Worm (Caenorhabditis elegans): ENCODE results near the gene F34H10.3.

The F34H10.3 gene

DNA sequence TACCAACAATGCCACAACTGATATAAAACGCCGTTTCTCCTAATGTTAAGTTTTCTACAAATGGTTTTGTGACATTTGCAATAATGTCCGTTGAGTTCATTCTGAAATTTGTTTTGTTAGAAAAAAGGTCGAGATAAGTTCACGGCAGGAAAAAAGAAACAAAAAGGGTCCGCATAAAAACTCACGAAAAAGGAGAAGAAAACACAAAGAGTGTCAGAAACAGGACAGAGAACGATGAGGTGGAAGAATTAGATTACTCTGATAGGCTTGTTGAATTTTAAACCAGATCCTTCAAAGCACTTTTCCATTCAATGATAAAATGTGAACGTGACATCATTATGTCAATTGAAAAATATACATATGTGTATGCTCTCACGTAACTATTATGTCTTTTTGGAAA is 18.2 kb upstream of the F34H10.3 start, which contains the start of gene aex-2:
Gene aex-2, minus strand, starts transcription at position 101 of the 400 bp plus-strand sequence.
- TF ChIP-seq ceh-82 (tag; optimal IDR thresholded peaks at IDR 0.05) (no peak), sma-3 (GFP tag; optimal IDR thresholded peaks at IDR 0.05) (no peak), ZK546.5 (tag; optimal IDR thresholded peaks at IDR 0.05) (no peak), alr-1 (tag; optimal IDR thresholded peaks at IDR 0.05) (no peak), peb-1 (tag; optimal IDR thresholded peaks at IDR 0.05) (no peak), mdl-1 (tag; optimal IDR thresholded peaks at IDR 0.05) (no peak), ceh-16 (tag; optimal IDR thresholded peaks at IDR 0.05) (no peak), egl-27 (tag; optimal IDR thresholded peaks at IDR 0.05) (no peak), lsy-2 (tag; optimal IDR thresholded peaks at IDR 0.05) (no peak), nhr-10 (tag; optimal IDR thresholded peaks at IDR 0.05) (no peak), skn-1 (tag; optimal IDR thresholded peaks at IDR 0.05) (no peak), R02D3.7 (tag; optimal IDR thresholded peaks at IDR 0.05) (no peak), ztf-4 (tag; optimal IDR thresholded peaks at IDR 0.05) (no peak), sma-9 (GFP tag; optimal IDR thresholded peaks at IDR 0.05) (no peak), sma-9 (tag; optimal IDR thresholded peaks at IDR 0.05) (no peak), elt-3 (tag; optimal IDR thresholded peaks at IDR 0.05) (no peak), nhr-12 (tag; optimal IDR thresholded peaks at IDR 0.05) (no peak)

DNA sequence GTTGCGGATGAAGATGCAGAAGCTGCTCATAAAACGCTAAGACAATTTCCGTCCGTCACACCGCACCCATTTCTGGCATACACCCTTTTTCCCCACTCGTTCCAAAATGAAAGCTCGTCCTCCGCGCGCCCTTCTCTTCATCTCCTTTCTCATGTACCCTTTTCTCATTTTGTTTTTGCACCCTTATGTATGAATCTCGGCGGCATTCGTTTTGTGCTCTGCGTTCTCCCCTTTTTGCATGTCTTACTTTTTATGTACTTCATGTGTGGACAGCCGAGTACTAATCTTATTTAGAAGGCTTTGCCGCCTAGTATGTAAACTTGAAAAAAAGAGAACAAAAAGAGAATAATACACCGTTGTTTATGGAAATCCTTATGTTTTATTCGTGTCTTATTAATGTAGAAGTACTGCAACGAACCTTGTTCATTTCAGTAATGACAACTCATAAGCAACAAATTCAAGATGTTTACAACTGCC is 13.3 kb upstream of the F34H10.3 start, which contains the start of gene F34H10.4:
Gene F34H10.4, plus strand, starts transcription at position 427 of the 477 bp plus-strand sequence.
- TF ChIP-seq zag-1 (tag; optimal IDR thresholded peaks at IDR 0.05): no peak
- no peak for TF ChIP-seq nhr-21 (tag; optimal IDR thresholded peaks at IDR 0.05)
- TF ChIP-seq lin-13 (GFP tag; optimal IDR thresholded peaks at IDR 0.05): no peak
- no peak for TF ChIP-seq ztf-4 (tag; optimal IDR thresholded peaks at IDR 0.05)
- no peak for TF ChIP-seq blmp-1 (tag; optimal IDR thresholded peaks at IDR 0.05; ENCODE audit: insufficient read depth)
- TF ChIP-seq unc-55 (GFP tag; optimal IDR thresholded peaks at IDR 0.05): no peak
- TF ChIP-seq egl-27 (tag; optimal IDR thresholded peaks at IDR 0.05): no peak
- no peak for TF ChIP-seq lsy-2 (tag; optimal IDR thresholded peaks at IDR 0.05)
- TF ChIP-seq nhr-129 (tag; optimal IDR thresholded peaks at IDR 0.05): no peak
- TF ChIP-seq gmeb-1 (tag; optimal IDR thresholded peaks at IDR 0.05): no peak
- no peak for TF ChIP-seq lin-11 (tag; optimal IDR thresholded peaks at IDR 0.05)
- TF ChIP-seq elt-1 (tag; optimal IDR thresholded peaks at IDR 0.05): no peak
- no peak for TF ChIP-seq ceh-82 (tag; optimal IDR thresholded peaks at IDR 0.05)
- TF ChIP-seq ZK546.5 (tag; optimal IDR thresholded peaks at IDR 0.05): no peak

DNA sequence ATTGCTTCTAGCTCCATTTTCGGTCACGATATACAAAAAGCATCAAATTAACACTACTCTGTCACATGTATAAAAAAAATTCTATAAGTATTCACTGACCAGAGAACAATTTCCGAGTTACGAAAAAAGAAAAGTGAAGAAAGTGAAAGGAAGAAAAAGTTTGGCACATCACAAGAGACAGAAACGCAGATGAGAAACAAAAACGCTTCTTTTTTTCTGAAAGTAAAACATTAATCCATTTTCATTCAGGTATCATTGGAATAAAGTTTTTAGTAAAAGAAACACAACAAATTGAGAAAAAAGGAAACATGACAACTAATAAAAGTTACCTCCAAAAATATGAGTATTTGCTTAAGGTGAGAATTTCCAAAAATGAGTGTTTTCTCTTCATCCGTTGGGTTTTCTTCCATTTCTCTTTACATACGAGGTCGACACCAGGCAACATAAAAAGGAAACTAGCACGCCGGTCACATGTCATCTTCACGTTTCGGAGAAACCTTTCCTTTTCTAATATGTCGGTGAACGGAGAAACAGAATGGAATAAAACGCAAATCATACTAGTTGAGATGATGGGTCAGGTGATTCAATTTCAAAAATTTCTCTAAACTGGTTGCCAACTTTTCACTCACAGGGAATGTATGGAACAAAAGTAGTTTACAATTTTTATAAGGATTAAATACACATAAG is 8.1 kb upstream of the F34H10.3 start:
- TF ChIP-seq dmd-4 (tag; optimal IDR thresholded peaks at IDR 0.05): no peak
- no peak for TF ChIP-seq mbf-1 (tag; optimal IDR thresholded peaks at IDR 0.05)
- peak; percentile 21 for TF ChIP-seq C34F6.9 (tag; optimal IDR thresholded peaks at IDR 0.05)
- TF ChIP-seq nhr-21 (tag; optimal IDR thresholded peaks at IDR 0.05): peak; percentile 6
- TF ChIP-seq nhr-237 (tag; optimal IDR thresholded peaks at IDR 0.05): no peak
- peak; percentile 43 for TF ChIP-seq unc-55 (GFP tag; optimal IDR thresholded peaks at IDR 0.05)
- TF ChIP-seq ama-1 (optimal IDR thresholded peaks at IDR 0.05): no peak
- TF ChIP-seq sem-4 (tag; optimal IDR thresholded peaks at IDR 0.05): no peak
- no peak for TF ChIP-seq fos-1 (tag; optimal IDR thresholded peaks at IDR 0.05)
- TF ChIP-seq nhr-10 (tag; optimal IDR thresholded peaks at IDR 0.05): no peak
- peak; percentile 64 for TF ChIP-seq sma-9 (GFP tag; optimal IDR thresholded peaks at IDR 0.05)
- no peak for TF ChIP-seq sma-9 (tag; optimal IDR thresholded peaks at IDR 0.05)
- peak; percentile 30 for TF ChIP-seq sma-3 (GFP tag; optimal IDR thresholded peaks at IDR 0.05)
- peak; percentile 61 for TF ChIP-seq nhr-129 (tag; optimal IDR thresholded peaks at IDR 0.05)
- peak; percentile 89 for TF ChIP-seq nhr-25 (tag; optimal IDR thresholded peaks at IDR 0.05)
- TF ChIP-seq mdl-1 (tag; optimal IDR thresholded peaks at IDR 0.05): no peak
- TF ChIP-seq unc-62 (GFP tag; optimal IDR thresholded peaks at IDR 0.05): no peak
- TF ChIP-seq skn-1 (tag; optimal IDR thresholded peaks at IDR 0.05): no peak
- peak; percentile 11 for TF ChIP-seq nhr-6 (tag; optimal IDR thresholded peaks at IDR 0.05)
- TF ChIP-seq ztf-4 (tag; optimal IDR thresholded peaks at IDR 0.05): no peak
- TF ChIP-seq blmp-1 (tag; optimal IDR thresholded peaks at IDR 0.05; ENCODE audit: insufficient read depth): peak; percentile 74
- TF ChIP-seq crh-2 (tag; optimal IDR thresholded peaks at IDR 0.05): peak; percentile 26
- TF ChIP-seq peb-1 (tag; optimal IDR thresholded peaks at IDR 0.05): no peak
- no peak for TF ChIP-seq nhr-23 (tag; optimal IDR thresholded peaks at IDR 0.05)

All from whole organism, L2 larva.